Fruit fly (Drosophila melanogaster): ENCODE data around the gene CG4022.
A peak's percentile ranks its signal among the peaks of the same experiment; 100 is the strongest.

dm6 chr3L:9435315-9435714, 24.7 kb upstream of the CG4022 start, which contains the start of gene CG42526:
- TF ChIP-seq pdm3 (GFP tag; optimal IDR thresholded peaks at IDR 0.05): peak; percentile 75
- TF ChIP-seq CG10669 (GFP tag; optimal IDR thresholded peaks at IDR 0.05): no peak
